Fruit fly (Drosophila melanogaster) whole organism, embryonic: Measurements from ENCODE around the gene CG42399.

ENCODE experiments used
- Atf6 ChIP-seq: fragments of 200-800 bp; sonication (Bioruptor generic); IDR thresholded peaks from 2 replicates; pipeline ENCODE4 v1.3.6; 2022; ENCODE audit warnings: missing biosample characterization, missing genetic modification characterization
- BtbVII ChIP-seq: fragments of 200-800 bp; sonication (Bioruptor generic); optimal IDR thresholded peaks from 3 replicates; lab custom pipeline; 2017; ENCODE audit warnings: missing biosample characterization, mild to moderate bottlenecking, missing genetic modification characterization
- CG11247 ChIP-seq: fragments of 200-800 bp; sonication (Bioruptor generic); IDR thresholded peaks from 2 replicates; pipeline ENCODE4 v1.3.6; 2022; ENCODE audit warnings: missing biosample characterization, missing genetic modification characterization
- CG12219 ChIP-seq: fragments of 200-800 bp; sonication (Bioruptor generic); optimal IDR thresholded peaks from 3 replicates; lab custom pipeline; 2018; ENCODE audit warnings: missing biosample characterization, mild to moderate bottlenecking, missing genetic modification characterization
- CG13775 ChIP-seq: fragments of 200-800 bp; sonication (Bioruptor generic); optimal IDR thresholded peaks from 3 replicates; lab custom pipeline; 2017; ENCODE audit warnings: missing biosample characterization, mild to moderate bottlenecking, missing genetic modification characterization
- CG13894 ChIP-seq: fragments of 200-800 bp; sonication (Bioruptor generic); optimal IDR thresholded peaks from 3 replicates; lab custom pipeline; 2018; ENCODE audit warnings: missing biosample characterization, mild to moderate bottlenecking, missing genetic modification characterization, moderate library complexity
- CG15696 ChIP-seq: fragments of 200-800 bp; sonication (Bioruptor generic); optimal IDR thresholded peaks from 2 replicates; lab custom pipeline; 2019; ENCODE audit warnings: missing biosample characterization, mild to moderate bottlenecking, missing genetic modification characterization, moderate library complexity
- CG1603 ChIP-seq: fragments of 200-800 bp; sonication (Bioruptor generic); optimal IDR thresholded peaks from 2 replicates; lab custom pipeline; 2019; ENCODE audit warnings: missing biosample characterization, mild to moderate bottlenecking, missing genetic modification characterization, moderate library complexity
- CG16863 ChIP-seq: fragments of 200-800 bp; sonication (Bioruptor generic); optimal IDR thresholded peaks from 3 replicates; lab custom pipeline; 2016; ENCODE audit warnings: missing biosample characterization, missing genetic modification characterization
- CG17186 ChIP-seq: fragments of 200-800 bp; sonication (Bioruptor generic); optimal IDR thresholded peaks from 3 replicates; lab custom pipeline; 2017; ENCODE audit warnings: missing biosample characterization, missing genetic modification reagents, missing genetic modification characterization
- CG1792 ChIP-seq: fragments of 200-800 bp; sonication (Bioruptor generic); optimal IDR thresholded peaks from 2 replicates; lab custom pipeline; 2016; ENCODE audit warnings: missing biosample characterization, missing genetic modification characterization
- CG18476 ChIP-seq: fragments of 200-800 bp; sonication (Bioruptor generic); optimal IDR thresholded peaks from 2 replicates; lab custom pipeline; 2016; ENCODE audit warnings: missing biosample characterization, mild to moderate bottlenecking, missing genetic modification characterization
- CG32767 ChIP-seq: fragments of 200-800 bp; sonication (Bioruptor generic); IDR thresholded peaks from 2 replicates; pipeline ENCODE4 v1.3.6; 2022; ENCODE audit warnings: missing biosample characterization, missing genetic modification characterization
- CG3407 ChIP-seq: fragments of 200-800 bp; sonication (Bioruptor generic); optimal IDR thresholded peaks from 2 replicates; lab custom pipeline; 2018; ENCODE audit warnings: missing biosample characterization, mild to moderate bottlenecking, missing genetic modification characterization
- CG43689 ChIP-seq: fragments of 200-800 bp; sonication (Bioruptor generic); IDR thresholded peaks from 2 replicates; pipeline ENCODE4 v1.3.6; 2022; ENCODE audit warnings: missing biosample characterization, missing genetic modification characterization
- CG6175 ChIP-seq: fragments of 200-800 bp; sonication (Bioruptor generic); IDR thresholded peaks from 3 replicates; pipeline ENCODE4 v1.3.6; 2022; ENCODE audit warnings: missing biosample characterization, missing genetic modification characterization
- CG6689 ChIP-seq: fragments of 200-800 bp; sonication (Bioruptor generic); IDR thresholded peaks from 2 replicates; pipeline ENCODE4 v1.3.6; 2022; ENCODE audit warnings: missing biosample characterization, missing genetic modification characterization
- CG8089 ChIP-seq: fragments of 200-800 bp; sonication (Bioruptor generic); optimal IDR thresholded peaks from 3 replicates; lab custom pipeline; 2016; ENCODE audit warnings: missing biosample characterization, missing genetic modification characterization
- CG8478 ChIP-seq: fragments of >200 bp; optimal IDR thresholded peaks from 2 replicates; lab custom pipeline; 2018
- D ChIP-seq, 2 experiments: fragments of 200-800 bp in 1 of 2; fragments of >200 bp in 1 of 2; sonication (Bioruptor generic) in 1 of 2; optimal IDR thresholded peaks; 2 replicates in 1 of 2; 3 replicates in 1 of 2; lab custom pipeline; 2017; ENCODE audit warnings: mild to moderate bottlenecking in 1 of 2, missing biosample characterization in 1 of 2, missing genetic modification characterization in 1 of 2, missing genetic modification reagents in 1 of 2
- Dip2 ChIP-seq: fragments of 200-800 bp; sonication (Bioruptor generic); IDR thresholded peaks from 2 replicates; pipeline ENCODE4 v1.3.6; 2022; ENCODE audit warnings: missing biosample characterization, missing genetic modification characterization
- Dip3 ChIP-seq: fragments of 200-800 bp; sonication (Bioruptor generic); optimal IDR thresholded peaks from 3 replicates; lab custom pipeline; 2016; ENCODE audit warnings: missing biosample characterization, missing genetic modification characterization
- Fer2 ChIP-seq: fragments of 200-800 bp; sonication (Bioruptor generic); optimal IDR thresholded peaks from 2 replicates; lab custom pipeline; 2018; ENCODE audit warnings: missing biosample characterization, mild to moderate bottlenecking, missing genetic modification characterization, moderate library complexity
- H2.0 ChIP-seq: fragments of 200-800 bp; sonication (Bioruptor generic); IDR thresholded peaks from 2 replicates; pipeline ENCODE4 v1.3.6; 2022; ENCODE audit warnings: missing biosample characterization, missing genetic modification characterization
- HHEX ChIP-seq: fragments of 200-800 bp; sonication (Bioruptor generic); optimal IDR thresholded peaks from 3 replicates; lab custom pipeline; 2017; ENCODE audit warnings: missing biosample characterization, mild to moderate bottlenecking, missing genetic modification characterization, missing genetic modification reagents
- Hand ChIP-seq: fragments of 200-800 bp; sonication (Bioruptor generic); optimal IDR thresholded peaks from 2 replicates; lab custom pipeline; 2017; ENCODE audit warnings: mild to moderate bottlenecking, missing biosample characterization, missing genetic modification reagents, missing genetic modification characterization
- Med ChIP-seq: fragments of 200-800 bp; sonication (Bioruptor generic); peaks from one replicate; lab custom pipeline; 2016; ENCODE audit warnings: missing biosample characterization, missing genetic modification characterization, mild to moderate bottlenecking, inconsistent platforms, moderate library complexity
- NC2β ChIP-seq: fragments of 200-800 bp; sonication (Bioruptor generic); optimal IDR thresholded peaks from 2 replicates; lab custom pipeline; 2016; ENCODE audit warnings: missing biosample characterization, missing genetic modification characterization
- Trl ChIP-seq, 3 experiments: fragments of >200 bp in 2 of 3; fragments of 200-800 bp in 1 of 3; sonication (Bioruptor generic) in 1 of 3; optimal IDR thresholded peaks; 2 replicates in 1 of 3; 3 replicates in 2 of 3; lab custom pipeline; 2016 to 2017; ENCODE audit warnings: missing biosample characterization in 1 of 3, missing genetic modification characterization in 1 of 3
- ab ChIP-seq: fragments of 200-800 bp; sonication (Bioruptor generic); optimal IDR thresholded peaks from 2 replicates; lab custom pipeline; 2016; ENCODE audit warnings: missing biosample characterization, missing genetic modification characterization
- caup ChIP-seq: fragments of 200-800 bp; sonication (Bioruptor generic); optimal IDR thresholded peaks from 3 replicates; lab custom pipeline; 2017; ENCODE audit warnings: missing biosample characterization, mild to moderate bottlenecking, missing genetic modification characterization, moderate library complexity; ENCODE audit not compliant: severe bottlenecking
- chn ChIP-seq: fragments of 200-800 bp; sonication (Bioruptor generic); optimal IDR thresholded peaks from 2 replicates; lab custom pipeline; 2016; ENCODE audit warnings: missing biosample characterization, missing genetic modification characterization
- crc ChIP-seq: fragments of 200-800 bp; sonication (Bioruptor generic); optimal IDR thresholded peaks from 2 replicates; lab custom pipeline; 2016; ENCODE audit warnings: missing biosample characterization, missing genetic modification characterization
- croc ChIP-seq: fragments of 200-800 bp; sonication (Bioruptor generic); conservative IDR thresholded peaks from 3 replicates; pipeline ENCODE4 v1.3.6; 2022; ENCODE audit warnings: missing biosample characterization, missing genetic modification characterization
- crp ChIP-seq, 2 experiments: fragments of 200-800 bp; sonication (Bioruptor generic); optimal IDR thresholded peaks; 2 replicates in 1 of 2; 3 replicates in 1 of 2; lab custom pipeline; 2017; ENCODE audit warnings: missing biosample characterization in 2 of 2, missing genetic modification characterization in 2 of 2, mild to moderate bottlenecking in 1 of 2, moderate library complexity in 1 of 2
- dm ChIP-seq: fragments of 200-800 bp; sonication (Bioruptor generic); optimal IDR thresholded peaks from 3 replicates; lab custom pipeline; 2016; ENCODE audit warnings: missing biosample characterization, missing genetic modification characterization
- dmrt99B ChIP-seq: fragments of 200-800 bp; sonication (Bioruptor generic); optimal IDR thresholded peaks from 2 replicates; lab custom pipeline; 2018; ENCODE audit warnings: missing biosample characterization, mild to moderate bottlenecking, missing genetic modification characterization, moderate library complexity
- fd64A ChIP-seq: fragments of 200-800 bp; sonication (Bioruptor generic); optimal IDR thresholded peaks from 3 replicates; lab custom pipeline; 2018; ENCODE audit warnings: missing biosample characterization, mild to moderate bottlenecking, missing genetic modification characterization
- fu2 ChIP-seq: fragments of 200-800 bp; sonication (Bioruptor generic); optimal IDR thresholded peaks from 2 replicates; lab custom pipeline; 2016; ENCODE audit warnings: missing biosample characterization, missing genetic modification characterization
- ham ChIP-seq: fragments of 200-800 bp; sonication (Bioruptor generic); IDR thresholded peaks from 2 replicates; pipeline ENCODE4 v1.3.6; 2022; ENCODE audit warnings: missing biosample characterization, missing genetic modification characterization
- hkb ChIP-seq, 2 experiments: fragments of 200-800 bp in 1 of 2; fragments of >200 bp in 1 of 2; sonication (Bioruptor generic) in 1 of 2; IDR thresholded peaks in 1 of 2; optimal IDR thresholded peaks in 1 of 2; 2 replicates each; pipeline versions ENCODE4 v1.3.6 to Lab custom; 2017 to 2022; ENCODE audit warnings: missing biosample characterization in 1 of 2, missing genetic modification characterization in 1 of 2
- jigr1 ChIP-seq: fragments of 200-800 bp; sonication (Bioruptor generic); IDR thresholded peaks from 3 replicates; pipeline ENCODE4 v1.3.6; 2022; ENCODE audit warnings: missing biosample characterization, missing genetic modification characterization
- mirr ChIP-seq: fragments of 200-800 bp; sonication (Bioruptor generic); optimal IDR thresholded peaks from 3 replicates; lab custom pipeline; 2018; ENCODE audit warnings: missing biosample characterization, mild to moderate bottlenecking, missing genetic modification characterization
- p53 ChIP-seq: fragments of 200-800 bp; sonication (Bioruptor generic); optimal IDR thresholded peaks from 2 replicates; lab custom pipeline; 2016; ENCODE audit warnings: missing biosample characterization, missing genetic modification characterization
- phol ChIP-seq: fragments of 200-800 bp; sonication (Bioruptor generic); optimal IDR thresholded peaks from 3 replicates; lab custom pipeline; 2018; ENCODE audit warnings: missing biosample characterization, mild to moderate bottlenecking, missing genetic modification characterization, moderate library complexity
- pita ChIP-seq: fragments of 200-800 bp; sonication (Bioruptor generic); optimal IDR thresholded peaks from 2 replicates; lab custom pipeline; 2017; ENCODE audit warnings: missing biosample characterization, mild to moderate bottlenecking, missing genetic modification characterization
- stwl ChIP-seq: fragments of 200-800 bp; sonication (Bioruptor generic); optimal IDR thresholded peaks from 3 replicates; lab custom pipeline; 2018; ENCODE audit warnings: missing biosample characterization, mild to moderate bottlenecking, missing genetic modification characterization, moderate library complexity
- vnd ChIP-seq: fragments of 200-800 bp; sonication (Bioruptor generic); IDR thresholded peaks from 3 replicates; pipeline ENCODE4 v1.3.6; 2022; ENCODE audit warnings: missing biosample characterization, missing genetic modification characterization; ENCODE audit not compliant: partially characterized antibody
- zen2 ChIP-seq: fragments of 200-800 bp; sonication (Bioruptor generic); IDR thresholded peaks from 3 replicates; pipeline ENCODE4 v1.3.6; 2022; ENCODE audit warnings: missing biosample characterization, missing genetic modification characterization; ENCODE audit not compliant: partially characterized antibody

The CG42399 gene

dm6 chr2L:109098-109799, 43.9 kb downstream of the CG42399 start (continued):
- TF ChIP-seq stwl (no peak), zen2 (GFP tag; lab: Robert Waterston, UW) (no peak), pita (GFP tag; lab: Kevin White, UChicago) (no peak), CG43689 (GFP tag; lab: Robert Waterston, UW) (no peak), dm (GFP tag; lab: Kevin White, UChicago) (peak; percentile 87), CG17186 (no peak), CG16863 (no peak), CG6689 (no peak), NC2β (GFP tag; lab: Kevin White, UChicago) (no peak), jigr1 (GFP tag; lab: Robert Waterston, UW) (no peak), mirr (GFP tag; lab: Kevin White, UChicago) (peak; percentile 63), CG6175 (GFP tag; lab: Robert Waterston, UW) (no peak), fd64A (no peak), CG13894 (tag; lab: Kevin White, UChicago) (peak; percentile 51), vnd (no peak), Dip2 (GFP tag; lab: Robert Waterston, UW) (no peak), CG1603 (tag; lab: Kevin White, UChicago) (no peak), CG18476 (no peak), Trl (optimal IDR thresholded peaks at IDR 0.05; lab: Kevin White, UChicago) (peak; percentile 9 to 56), Trl (GFP tag; optimal IDR thresholded peaks at IDR 0.05; lab: Kevin White, UChicago) (no peak), ham (no peak), Dip3 (no peak), CG12219 (GFP tag; lab: Kevin White, UChicago) (no peak), CG8089 (GFP tag; lab: Kevin White, UChicago) (no peak), Med (GFP tag; lab: Kevin White, UChicago) (no peak), dmrt99B (no peak), Hand (no peak), hkb (optimal IDR thresholded peaks at IDR 0.05; lab: Kevin White, UChicago) (no peak), hkb (GFP tag; IDR thresholded peaks at IDR 0.05; lab: Robert Waterston, UW) (no peak), Fer2 (tag; lab: Kevin White, UChicago) (no peak), BtbVII (GFP tag; lab: Kevin White, UChicago) (peak; percentile 38), fu2 (no peak), phol (tag; lab: Kevin White, UChicago) (no peak), CG15696 (tag; lab: Kevin White, UChicago) (no peak), CG11247 (GFP tag; lab: Robert Waterston, UW) (no peak), H2.0 (GFP tag; lab: Robert Waterston, UW) (no peak), chn (GFP tag; lab: Kevin White, UChicago) (no peak), CG8478 (no peak), CG32767 (no peak; the same call in 1 of the 2 replicates), CG3407 (GFP tag; lab: Kevin White, UChicago) (no peak), croc (GFP tag; lab: Robert Waterston, UW) (no peak), CG13775 (no peak), crc (GFP tag; lab: Kevin White, UChicago) (no peak), CG1792 (GFP tag; lab: Kevin White, UChicago) (no peak), D (optimal IDR thresholded peaks at IDR 0.05; lab: Kevin White, UChicago) (no peak), D (GFP tag; optimal IDR thresholded peaks at IDR 0.05; lab: Kevin White, UChicago) (no peak), p53 (GFP tag; lab: Kevin White, UChicago) (no peak), crp (GFP tag; optimal IDR thresholded peaks at IDR 0.05; lab: Kevin White, UChicago) (peak in 1 of 2 experiments; percentile 8), caup (GFP tag; lab: Kevin White, UChicago) (no peak), ab (no peak), Atf6 (no peak), HHEX (GFP tag; lab: Kevin White, UChicago) (no peak)
